Worm (Caenorhabditis elegans) whole organism, young adult: ENCODE data around the gene Y42H9AR.5.
A peak's percentile ranks its signal among the peaks of the same experiment; 100 is the strongest.

ENCODE experiments used
- B0035.1 ChIP-seq: sonication (generic microtip); optimal IDR thresholded peaks from 2 replicates; lab custom pipeline; 2016; ENCODE audit warnings: missing genetic modification characterization, mild to moderate bottlenecking, missing compliant biosample characterization, missing genotype, missing genetic modification reagents
- B0336.3 ChIP-seq: fragments of 200-800 bp; sonication (Bioruptor generic); IDR thresholded peaks from 2 replicates; pipeline ENCODE4 v1.3.6; 2022; ENCODE audit warnings: missing genetic modification characterization, missing compliant biosample characterization
- F10E7.11 ChIP-seq: sonication (generic microtip); optimal IDR thresholded peaks from 2 replicates; lab custom pipeline; 2017; ENCODE audit warnings: mild to moderate bottlenecking, missing genetic modification characterization, moderate library complexity, missing compliant biosample characterization
- F55B11.4 ChIP-seq: sonication (generic microtip); optimal IDR thresholded peaks from 2 replicates; lab custom pipeline; 2016; ENCODE audit warnings: missing compliant biosample characterization, missing genetic modification characterization, borderline replicate concordance; ENCODE audit not compliant: insufficient read depth
- Y53G8AR.9 ChIP-seq: fragments of 200-800 bp; sonication (Bioruptor generic); conservative IDR thresholded peaks from 2 replicates; pipeline ENCODE4 v1.3.6; 2022; ENCODE audit warnings: missing genetic modification reagents, missing genetic modification characterization, missing compliant biosample characterization
- Y56A3A.18 ChIP-seq: fragments of 200-800 bp; sonication (Bioruptor generic); IDR thresholded peaks from 2 replicates; pipeline ENCODE4 v1.3.6; 2022; ENCODE audit warnings: missing genetic modification reagents, missing genetic modification characterization, missing compliant biosample characterization
- Y67H2A.10 ChIP-seq: fragments of 200-800 bp; sonication (Bioruptor generic); conservative IDR thresholded peaks from 2 replicates; pipeline ENCODE4 v1.3.6; 2022; ENCODE audit warnings: missing genetic modification reagents, missing genetic modification characterization, missing compliant biosample characterization
- ZK185.1 ChIP-seq: sonication (generic microtip); optimal IDR thresholded peaks from 2 replicates; lab custom pipeline; 2016; ENCODE audit warnings: mild to moderate bottlenecking, missing genetic modification characterization, missing compliant biosample characterization; ENCODE audit not compliant: poor library complexity, severe bottlenecking
- aptf-3 ChIP-seq: fragments of 200-800 bp; sonication (Bioruptor generic); IDR thresholded peaks from 2 replicates; pipeline ENCODE4 v1.3.6; 2022; ENCODE audit warnings: missing genetic modification characterization, missing compliant biosample characterization
- atf-7 ChIP-seq: sonication (generic microtip); optimal IDR thresholded peaks from 2 replicates; lab custom pipeline; 2017; ENCODE audit warnings: mild to moderate bottlenecking, missing genetic modification characterization, missing compliant biosample characterization
- attf-5 ChIP-seq: fragments of 200-800 bp; sonication (Bioruptor generic); optimal IDR thresholded peaks from 2 replicates; lab custom pipeline; 2018; ENCODE audit warnings: mild to moderate bottlenecking, missing genetic modification characterization, missing compliant biosample characterization
- ceh-27 ChIP-seq: fragments of 200-800 bp; sonication (Bioruptor generic); optimal IDR thresholded peaks from 2 replicates; lab custom pipeline; 2018; ENCODE audit warnings: mild to moderate bottlenecking, missing genetic modification characterization, moderate library complexity, missing compliant biosample characterization
- ceh-91 ChIP-seq: fragments of 200-800 bp; sonication (Bioruptor generic); IDR thresholded peaks from 2 replicates; pipeline ENCODE4 v1.3.6; 2022; ENCODE audit warnings: missing genetic modification reagents, missing genetic modification characterization, missing compliant biosample characterization
- die-1 ChIP-seq: sonication (generic microtip); optimal IDR thresholded peaks from 2 replicates; lab custom pipeline; 2016; ENCODE audit warnings: missing genotype, mild to moderate bottlenecking, missing genetic modification characterization, missing compliant biosample characterization
- ekl-4 ChIP-seq: fragments of 200-800 bp; sonication (Bioruptor generic); IDR thresholded peaks from 2 replicates; pipeline ENCODE4 v1.3.6; 2022; ENCODE audit warnings: missing genetic modification reagents, missing genetic modification characterization, missing compliant biosample characterization
- hmg-1.2 ChIP-seq: fragments of 200-800 bp; sonication (Bioruptor generic); IDR thresholded peaks from 2 replicates; pipeline ENCODE4 v1.3.6; 2022; ENCODE audit warnings: missing genetic modification reagents, missing genetic modification characterization, missing compliant biosample characterization
- hmg-20 ChIP-seq: fragments of 200-800 bp; sonication (Bioruptor generic); IDR thresholded peaks from 2 replicates; pipeline ENCODE4 v1.3.6; 2022; ENCODE audit warnings: missing genetic modification reagents, missing genetic modification characterization, missing compliant biosample characterization
- hrde-1 ChIP-seq: sonication (generic microtip); optimal IDR thresholded peaks from 2 replicates; lab custom pipeline; 2016; ENCODE audit warnings: missing genetic modification characterization, mild to moderate bottlenecking, missing compliant biosample characterization, moderate library complexity, missing genotype, missing genetic modification reagents, borderline replicate concordance
- let-607 ChIP-seq, 2 experiments: fragments of 200-800 bp in 1 of 2; sonication (Bioruptor generic) in 1 of 2; sonication (generic microtip) in 1 of 2; optimal IDR thresholded peaks; 2 replicates each; lab custom pipeline; 2016 to 2018; ENCODE audit warnings: mild to moderate bottlenecking in 2 of 2, missing compliant biosample characterization in 2 of 2, missing genetic modification characterization in 2 of 2, moderate library complexity in 2 of 2, missing genotype in 1 of 2
- lin-26 ChIP-seq: fragments of 200-800 bp; sonication (Bioruptor generic); IDR thresholded peaks from 2 replicates; pipeline ENCODE4 v1.3.6; 2022; ENCODE audit warnings: missing genetic modification reagents, missing genetic modification characterization, missing compliant biosample characterization
- lin-35 ChIP-seq, 3 experiments: fragments of 150-350 bp in 2 of 3; sonication (generic microtip) in 1 of 3; optimal IDR thresholded peaks; 2 replicates each; lab custom pipeline; 2014 to 2018; ENCODE audit warnings: missing biosample characterization in 3 of 3, missing genetic modification characterization in 3 of 3, missing genetic modification reagents in 3 of 3
- lin-40 ChIP-seq: sonication (generic microtip); optimal IDR thresholded peaks from 2 replicates; lab custom pipeline; 2016; ENCODE audit warnings: missing genetic modification characterization, mild to moderate bottlenecking, missing compliant biosample characterization, missing genotype, missing genetic modification reagents
- lsy-27 ChIP-seq: sonication (generic microtip); optimal IDR thresholded peaks from 2 replicates; lab custom pipeline; 2017; ENCODE audit warnings: missing genetic modification characterization, mild to moderate bottlenecking, missing compliant biosample characterization, antibody characterized with exemption, missing genotype, borderline replicate concordance; ENCODE audit not compliant: insufficient read depth
- madf-6 ChIP-seq: fragments of 200-800 bp; sonication (Bioruptor generic); IDR thresholded peaks from 2 replicates; pipeline ENCODE4 v1.3.6; 2022; ENCODE audit warnings: missing genetic modification reagents, missing genetic modification characterization, missing compliant biosample characterization
- mcd-1 ChIP-seq: fragments of 200-800 bp; sonication (Bioruptor generic); IDR thresholded peaks from 2 replicates; pipeline ENCODE4 v1.3.6; 2022; ENCODE audit warnings: missing genetic modification reagents, missing genetic modification characterization, missing compliant biosample characterization
- mxl-1 ChIP-seq: sonication (generic microtip); optimal IDR thresholded peaks from 2 replicates; lab custom pipeline; 2016; ENCODE audit warnings: missing genetic modification characterization, missing compliant biosample characterization
- nfya-1 ChIP-seq: sonication (generic microtip); optimal IDR thresholded peaks from 2 replicates; lab custom pipeline; 2017; ENCODE audit warnings: antibody characterized with exemption, missing compliant biosample characterization, missing genetic modification characterization, borderline replicate concordance; ENCODE audit not compliant: insufficient read depth
- nfya-2 ChIP-seq: fragments of 200-800 bp; sonication (Bioruptor generic); IDR thresholded peaks from 2 replicates; pipeline ENCODE4 v1.3.6; 2022; ENCODE audit warnings: missing genetic modification reagents, missing genetic modification characterization, missing compliant biosample characterization
- nfyb-1 ChIP-seq: fragments of 200-800 bp; sonication (Bioruptor generic); IDR thresholded peaks from 2 replicates; pipeline ENCODE4 v1.3.6; 2022; ENCODE audit warnings: missing genetic modification reagents, missing genetic modification characterization, missing compliant biosample characterization
- nhr-27 ChIP-seq: fragments of 200-800 bp; sonication (Bioruptor generic); optimal IDR thresholded peaks from 2 replicates; lab custom pipeline; 2018; ENCODE audit warnings: mild to moderate bottlenecking, missing genetic modification characterization, moderate library complexity, missing compliant biosample characterization
- nhr-80 ChIP-seq: sonication (generic microtip); optimal IDR thresholded peaks from 2 replicates; lab custom pipeline; 2016; ENCODE audit warnings: missing genetic modification characterization, missing compliant biosample characterization
- rcor-1 ChIP-seq: fragments of 200-800 bp; sonication (Bioruptor generic); IDR thresholded peaks from 2 replicates; pipeline ENCODE4 v1.3.6; 2022; ENCODE audit warnings: missing genetic modification reagents, missing genetic modification characterization, missing compliant biosample characterization
- sptf-2 ChIP-seq: fragments of 200-800 bp; sonication (Bioruptor generic); optimal IDR thresholded peaks from 2 replicates; lab custom pipeline; 2018; ENCODE audit warnings: mild to moderate bottlenecking, missing genetic modification characterization, missing compliant biosample characterization
- ztf-22 ChIP-seq: fragments of 200-800 bp; sonication (Bioruptor generic); optimal IDR thresholded peaks from 2 replicates; lab custom pipeline; 2018; ENCODE audit warnings: mild to moderate bottlenecking, missing genetic modification characterization, moderate library complexity, missing compliant biosample characterization
- ztf-3 ChIP-seq: fragments of 200-800 bp; sonication (Bioruptor generic); optimal IDR thresholded peaks from 2 replicates; lab custom pipeline; 2018; ENCODE audit warnings: mild to moderate bottlenecking, missing genetic modification characterization, missing compliant biosample characterization
- ztf-6 ChIP-seq: fragments of 200-800 bp; sonication (Bioruptor generic); IDR thresholded peaks from 2 replicates; pipeline ENCODE4 v1.3.6; 2022; ENCODE audit warnings: missing genetic modification reagents, missing genetic modification characterization, missing compliant biosample characterization

Y42H9AR.5 gene

DNA sequence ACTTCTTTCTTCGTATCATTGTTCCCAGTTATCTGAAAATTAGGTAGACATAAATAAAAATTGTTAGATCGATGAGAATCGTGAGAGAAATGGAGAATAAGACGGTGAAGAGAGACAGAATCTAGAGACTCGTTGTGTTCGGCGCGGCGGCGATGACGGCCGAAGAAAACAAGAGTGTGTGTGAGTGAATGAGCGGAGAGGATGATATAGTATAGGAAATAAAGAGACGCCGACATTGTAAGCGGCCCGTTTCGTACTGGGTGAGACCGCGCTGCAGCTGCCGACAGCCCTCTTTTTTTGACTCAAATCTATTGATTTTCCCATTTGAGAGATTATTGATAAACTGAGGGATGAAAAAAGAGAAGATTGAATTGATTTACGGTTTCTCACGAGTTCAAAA is 9.9 kb downstream of the Y42H9AR.5 start, which contains the start of gene Y42H9AR.4:
TSS of gene Y42H9AR.4 (minus strand) at position 32 of the 400 bp plus-strand sequence.
- TF ChIP-seq Y67H2A.10 (GFP tag; lab: Robert Waterston, UW) (no peak), Y56A3A.18 (GFP tag; lab: Robert Waterston, UW) (no peak), B0035.1 (tag; lab: Kevin White, UChicago) (no peak), rcor-1 (GFP tag; lab: Robert Waterston, UW) (0 out of 2 replicates have a peak, but pooled peaks have one; percentile 17), let-607 (tag; optimal IDR thresholded peaks at IDR 0.05; lab: Kevin White, UChicago) (peak in 1 of 2 experiments; percentile 12), Y53G8AR.9 (GFP tag; lab: Robert Waterston, UW) (0 out of 2 replicates have a peak, but pooled peaks have one; percentile 30), lsy-27 (tag; lab: Kevin White, UChicago) (no peak), die-1 (no peak), mcd-1 (GFP tag; lab: Robert Waterston, UW) (no peak), nfya-1 (tag; lab: Kevin White, UChicago) (no peak), ekl-4 (GFP tag; lab: Robert Waterston, UW) (0 out of 2 replicates have a peak, but pooled peaks have one; percentile 43), nhr-80 (tag; lab: Kevin White, UChicago) (peak; percentile 12), sptf-2 (no peak), madf-6 (GFP tag; lab: Robert Waterston, UW) (peak; percentile 35; the same call in 1 of the 2 replicates), ceh-27 (no peak), F55B11.4 (tag; lab: Kevin White, UChicago) (no peak), attf-5 (GFP tag; lab: Kevin White, UChicago) (peak; percentile 30), nhr-27 (tag; lab: Kevin White, UChicago) (no peak), ceh-91 (GFP tag; lab: Robert Waterston, UW) (no peak), nfya-2 (no peak), B0336.3 (no peak), hmg-1.2 (GFP tag; lab: Robert Waterston, UW) (peak; percentile 98)

DNA sequence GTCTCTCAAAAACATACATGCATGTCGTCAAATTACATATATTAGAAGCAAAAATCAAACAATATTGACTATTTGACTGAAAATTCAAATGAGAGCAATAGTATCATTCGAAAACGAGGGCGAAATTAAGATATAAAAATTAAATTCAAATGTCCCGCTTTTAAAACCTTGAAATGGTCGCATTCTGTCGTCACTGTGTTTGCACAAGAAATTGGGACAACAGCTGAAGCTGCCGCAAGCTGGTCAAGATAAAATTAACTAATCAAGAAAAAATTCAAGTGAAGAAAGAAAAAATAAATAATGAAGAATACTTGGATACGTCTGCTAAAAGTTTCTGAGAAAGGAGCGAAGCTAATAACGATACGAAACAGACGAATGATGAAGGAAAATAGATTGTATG is 10.3 kb downstream of the Y42H9AR.5 start:
- TF ChIP-seq B0035.1 (tag; lab: Kevin White, UChicago) = no peak
- no peak for TF ChIP-seq let-607 (tag; optimal IDR thresholded peaks at IDR 0.05; lab: Kevin White, UChicago)
- TF ChIP-seq ztf-3 = no peak
- TF ChIP-seq aptf-3 (GFP tag; lab: Robert Waterston, UW) = no peak
- TF ChIP-seq hrde-1 (tag; lab: Kevin White, UChicago) = no peak
- TF ChIP-seq hmg-20 = no peak
- TF ChIP-seq mxl-1 (tag; lab: Kevin White, UChicago) = no peak
- no peak for TF ChIP-seq lin-40
- TF ChIP-seq atf-7 (tag; lab: Kevin White, UChicago) = no peak
- TF ChIP-seq nfyb-1 (GFP tag; lab: Robert Waterston, UW) = no peak
- TF ChIP-seq lin-26 (GFP tag; lab: Robert Waterston, UW) = no peak
- TF ChIP-seq F10E7.11 (tag; lab: Kevin White, UChicago) = no peak
- no peak for TF ChIP-seq lin-35 (GFP tag; optimal IDR thresholded peaks at IDR 0.05; lab: Kevin White, UChicago)
- no peak for TF ChIP-seq nhr-27 (tag; lab: Kevin White, UChicago)
- TF ChIP-seq ZK185.1 = no peak
- TF ChIP-seq nfya-1 (tag; lab: Kevin White, UChicago) = no peak
- no peak for TF ChIP-seq ztf-6 (GFP tag; lab: Robert Waterston, UW)
- no peak for TF ChIP-seq ztf-22 (GFP tag; lab: Kevin White, UChicago)
- no peak for TF ChIP-seq mcd-1 (GFP tag; lab: Robert Waterston, UW)
